Fruit fly (Drosophila melanogaster): Measurements from ENCODE around the gene Doc3.

Doc3 gene

dm6 chr3L:8996173-8996767 is 8.7 kb upstream of the Doc3 start (continued):
- 0 out of 2 replicates have a peak, but pooled peaks have one; percentile 44 for TF ChIP-seq CG11085 (GFP tag; IDR thresholded peaks at IDR 0.05)
- peak; percentile 65 for TF ChIP-seq CG10366 (GFP tag; IDR thresholded peaks at IDR 0.05)
- peak; percentile 64 for TF ChIP-seq Rx (GFP tag; IDR thresholded peaks at IDR 0.05)
- no peak for TF ChIP-seq Dad (GFP tag; optimal IDR thresholded peaks at IDR 0.05)
- peak; percentile 73 for TF ChIP-seq CG7839 (tag; optimal IDR thresholded peaks at IDR 0.05)
- no peak for TF ChIP-seq tap (tag; optimal IDR thresholded peaks at IDR 0.05)
- no peak for TF ChIP-seq CG4360 (GFP tag; IDR thresholded peaks at IDR 0.05)
- TF ChIP-seq CG16779 (GFP tag; IDR thresholded peaks at IDR 0.05), result no peak
- peak; percentile 66 for TF ChIP-seq lmd (GFP tag; IDR thresholded peaks at IDR 0.05)
- TF ChIP-seq CG10209 (GFP tag; optimal IDR thresholded peaks at IDR 0.05), result peak; percentile 34
- TF ChIP-seq inv (GFP tag; IDR thresholded peaks at IDR 0.05; ENCODE audit: partially characterized antibody), result no peak
- no peak for TF ChIP-seq CG6854 (GFP tag; optimal IDR thresholded peaks at IDR 0.05)
- TF ChIP-seq E2f2 (GFP tag; IDR thresholded peaks at IDR 0.05), result peak; percentile 22; the same call in 1 of the 2 replicates
- no peak for TF ChIP-seq CG3065 (GFP tag; optimal IDR thresholded peaks at IDR 0.05)
- TF ChIP-seq Ravus (GFP tag; IDR thresholded peaks at IDR 0.05), result no peak; the same call in 1 of the 2 replicates
- peak; percentile 22 to 70 for TF ChIP-seq Pdp1 (GFP tag; optimal IDR thresholded peaks at IDR 0.05)
- no peak for TF ChIP-seq kay (GFP tag; optimal IDR thresholded peaks at IDR 0.05)
- no peak for TF ChIP-seq CG8089 (GFP tag; optimal IDR thresholded peaks at IDR 0.05)
- peak; percentile 25 for TF ChIP-seq emc (GFP tag; optimal IDR thresholded peaks at IDR 0.05)
- TF ChIP-seq gsb-n (tag; optimal IDR thresholded peaks at IDR 0.05), result no peak
- no peak for TF ChIP-seq CG3163 (GFP tag; optimal IDR thresholded peaks at IDR 0.05)
- TF ChIP-seq ATbp (GFP tag; optimal IDR thresholded peaks at IDR 0.05), result peak; percentile 65
- no peak for TF ChIP-seq CG18011 (GFP tag; optimal IDR thresholded peaks at IDR 0.05)
- peak; percentile 85 for TF ChIP-seq zfh1 (GFP tag; IDR thresholded peaks at IDR 0.05)
- TF ChIP-seq CG8388 (GFP tag; optimal IDR thresholded peaks at IDR 0.05), result no peak
- peak; percentile 72 for TF ChIP-seq CG14014 (GFP tag; IDR thresholded peaks at IDR 0.05)
- peak; percentile 20 to 62 for TF ChIP-seq chif (GFP tag; optimal IDR thresholded peaks at IDR 0.05)
- TF ChIP-seq Usf (GFP tag; optimal IDR thresholded peaks at IDR 0.05), result peak; percentile 3
- 0 out of 3 replicates have a peak, but pooled peaks have one; percentile 25 for TF ChIP-seq Optix (GFP tag; IDR thresholded peaks at IDR 0.05)
- TF ChIP-seq Abd-B (GFP tag; optimal IDR thresholded peaks at IDR 0.05), result peak; percentile 58
- no peak for TF ChIP-seq CG5180 (GFP tag; optimal IDR thresholded peaks at IDR 0.05)
- no peak for TF ChIP-seq cas (GFP tag; IDR thresholded peaks at IDR 0.05)
- no peak for TF ChIP-seq CG6765 (GFP tag; optimal IDR thresholded peaks at IDR 0.05)
- peak; percentile 80 for TF ChIP-seq ara (GFP tag; IDR thresholded peaks at IDR 0.05)
- peak; percentile 66 for TF ChIP-seq E2f1 (GFP tag; IDR thresholded peaks at IDR 0.05)
- TF ChIP-seq dmrt11E (tag; optimal IDR thresholded peaks at IDR 0.05), result peak; percentile 61
- TF ChIP-seq CG17829 (tag; optimal IDR thresholded peaks at IDR 0.05), result peak; percentile 68
- 0 out of 2 replicates have a peak, but pooled peaks have one; percentile 11 for TF ChIP-seq CG7372 (GFP tag; IDR thresholded peaks at IDR 0.05)
- peak; percentile 63 for TF ChIP-seq CG1602 (GFP tag; optimal IDR thresholded peaks at IDR 0.05)
- no peak for TF ChIP-seq tll (GFP tag; optimal IDR thresholded peaks at IDR 0.05)
- TF ChIP-seq ato (GFP tag; IDR thresholded peaks at IDR 0.05; ENCODE audit: partially characterized antibody), result no peak
- peak; percentile 72 for TF ChIP-seq CG2120 (GFP tag; optimal IDR thresholded peaks at IDR 0.05)
- TF ChIP-seq TFAM (GFP tag; optimal IDR thresholded peaks at IDR 0.05), result no peak
- no peak for TF ChIP-seq CG3281 (GFP tag; optimal IDR thresholded peaks at IDR 0.05)
- no peak for TF ChIP-seq vnd (GFP tag; IDR thresholded peaks at IDR 0.05; ENCODE audit: partially characterized antibody)
- peak; percentile 84 for TF ChIP-seq CG17359 (tag; optimal IDR thresholded peaks at IDR 0.05)
- TF ChIP-seq CG33213 (GFP tag; optimal IDR thresholded peaks at IDR 0.05), result peak; percentile 29
- TF ChIP-seq CG32772 (GFP tag; IDR thresholded peaks at IDR 0.05), result peak; percentile 77
- TF ChIP-seq Vsx1 (GFP tag; optimal IDR thresholded peaks at IDR 0.05), result no peak
- TF ChIP-seq Taf1 (GFP tag; IDR thresholded peaks at IDR 0.05), result no peak

Measured in whole organism, embryonic.